Fruit fly (Drosophila melanogaster): Measurements from ENCODE around the gene CG1785.

DNA sequence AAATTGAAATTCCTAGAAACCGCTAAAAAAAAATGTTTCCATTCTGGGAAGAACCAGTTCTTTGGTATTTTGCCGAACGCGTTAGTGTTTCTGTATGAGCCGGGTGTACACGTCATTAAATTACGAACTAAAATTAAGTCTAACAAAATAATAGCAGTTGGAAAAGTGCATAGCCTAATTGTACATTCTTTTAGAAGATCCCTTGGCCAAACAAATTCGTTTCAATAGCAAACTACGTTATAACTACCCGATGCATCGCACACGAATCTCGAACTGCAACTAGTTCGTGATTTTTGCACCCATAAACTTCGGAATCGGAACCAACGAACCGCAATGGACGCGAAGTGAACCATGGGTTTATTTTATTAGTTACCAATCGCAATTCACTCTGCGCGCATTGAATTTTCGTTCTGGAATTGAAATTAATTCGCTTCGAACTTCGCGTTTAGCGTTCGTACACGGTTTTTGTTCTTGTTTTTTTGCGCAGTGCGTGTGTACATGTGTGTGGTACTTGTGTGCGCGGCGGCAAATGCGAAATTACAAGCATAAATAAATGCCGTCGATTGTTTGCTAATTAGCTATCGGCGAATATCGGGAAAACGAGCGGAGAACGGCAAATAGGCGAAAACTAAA is 33.4 kb upstream of the CG1785 start, which contains the start of gene CAH3:
- TF ChIP-seq Sin3A (optimal IDR thresholded peaks at IDR 0.05) (no peak), h (optimal IDR thresholded peaks at IDR 0.05) (no peak), ttk (optimal IDR thresholded peaks at IDR 0.05) (no peak)

Measured in Kc167 (cell line).